Worm (Caenorhabditis elegans): Measurements from ENCODE around the gene ubxn-3.

- no peak for TF ChIP-seq zag-1 (tag; optimal IDR thresholded peaks at IDR 0.05)
- no peak for TF ChIP-seq nhr-77 (tag; optimal IDR thresholded peaks at IDR 0.05)
- no peak for TF ChIP-seq mdl-1 (tag; optimal IDR thresholded peaks at IDR 0.05)
- TF ChIP-seq egl-27 (tag; optimal IDR thresholded peaks at IDR 0.05): no peak
- TF ChIP-seq unc-62 (GFP tag; optimal IDR thresholded peaks at IDR 0.05): no peak
- no peak for TF ChIP-seq nhr-12 (tag; optimal IDR thresholded peaks at IDR 0.05)
- TF ChIP-seq peb-1 (tag; optimal IDR thresholded peaks at IDR 0.05): no peak
- TF ChIP-seq lsy-2 (tag; optimal IDR thresholded peaks at IDR 0.05): no peak
- no peak for TF ChIP-seq aly-2 (tag; optimal IDR thresholded peaks at IDR 0.05)
- no peak for TF ChIP-seq nhr-237 (tag; optimal IDR thresholded peaks at IDR 0.05)
- TF ChIP-seq nhr-11 (tag; optimal IDR thresholded peaks at IDR 0.05): no peak
- no peak for TF ChIP-seq unc-39 (tag; optimal IDR thresholded peaks at IDR 0.05)
- no peak for TF ChIP-seq ceh-82 (tag; optimal IDR thresholded peaks at IDR 0.05)
- TF ChIP-seq fos-1 (tag; optimal IDR thresholded peaks at IDR 0.05): no peak
These were observed 17.3 kb upstream of the ubxn-3 start, which contains the start of gene laat-1 for ce11 chrII:237721-238120.
